Worm (Caenorhabditis elegans): ENCODE results near the gene Y116A8C.20.

ce11 chrIV:17087384-17088099 is 46.8 kb downstream of the Y116A8C.20 start, which contains the start of the genes snx-13 and snr-1:
- TF ChIP-seq W03F9.2 (tag; optimal IDR thresholded peaks at IDR 0.05) (peak; percentile 89), him-1 (tag; optimal IDR thresholded peaks at IDR 0.05) (peak; percentile 39), dao-5 (tag; optimal IDR thresholded peaks at IDR 0.05) (peak; percentile 31)

Measured in whole organism, L4/young adult.